Fruit fly (Drosophila melanogaster) whole organism, adult: ENCODE measurements around the gene CG18731.

Source experiments
- CG11617 ChIP-seq: fragments of 200-800 bp; sonication (Bioruptor generic); optimal IDR thresholded peaks from 2 replicates; lab custom pipeline; 2017; ENCODE audit warnings: mild to moderate bottlenecking, missing biosample characterization, missing genetic modification reagents, missing genetic modification characterization
- CG12768 ChIP-seq: fragments of 200-800 bp; sonication (Bioruptor generic); optimal IDR thresholded peaks from 2 replicates; lab custom pipeline; 2017; ENCODE audit warnings: missing biosample characterization, missing genetic modification characterization, mild to moderate bottlenecking, moderate library complexity, missing genetic modification reagents
- CG14711 ChIP-seq: fragments of 200-800 bp; sonication (Bioruptor generic); optimal IDR thresholded peaks from 2 replicates; lab custom pipeline; 2018; ENCODE audit warnings: missing biosample characterization, mild to moderate bottlenecking, missing genetic modification characterization, moderate library complexity
- CG1620 ChIP-seq: fragments of 200-800 bp; sonication (Bioruptor generic); optimal IDR thresholded peaks from 2 replicates; lab custom pipeline; 2016; ENCODE audit warnings: missing biosample characterization, missing genetic modification characterization
- CG33017 ChIP-seq: fragments of 200-800 bp; sonication (Bioruptor generic); optimal IDR thresholded peaks from 2 replicates; lab custom pipeline; 2018; ENCODE audit warnings: missing biosample characterization, mild to moderate bottlenecking, missing genetic modification characterization, moderate library complexity
- CG5204 ChIP-seq: fragments of 200-800 bp; sonication (Bioruptor generic); optimal IDR thresholded peaks from 2 replicates; lab custom pipeline; 2016; ENCODE audit warnings: missing biosample characterization, missing genetic modification characterization
- CG7045 ChIP-seq: fragments of 200-800 bp; sonication (Bioruptor generic); optimal IDR thresholded peaks from 2 replicates; lab custom pipeline; 2017; ENCODE audit warnings: missing biosample characterization, mild to moderate bottlenecking, missing genetic modification characterization
- CG7101 ChIP-seq: fragments of 200-800 bp; sonication (Bioruptor generic); optimal IDR thresholded peaks from 2 replicates; lab custom pipeline; 2018; ENCODE audit warnings: missing biosample characterization, mild to moderate bottlenecking, missing genetic modification characterization, moderate library complexity
- Clk ChIP-seq: fragments of 200-800 bp; sonication (Bioruptor generic); optimal IDR thresholded peaks from 2 replicates; lab custom pipeline; 2017; ENCODE audit warnings: missing biosample characterization, missing genetic modification characterization
- Crg-1 ChIP-seq: fragments of 200-800 bp; sonication (Bioruptor generic); optimal IDR thresholded peaks from 2 replicates; lab custom pipeline; 2016; ENCODE audit warnings: missing biosample characterization, missing genetic modification characterization
- Hr96 ChIP-seq: fragments of 200-800 bp; sonication (Bioruptor generic); optimal IDR thresholded peaks from 2 replicates; lab custom pipeline; 2016; ENCODE audit warnings: missing biosample characterization, missing genetic modification characterization
- Mnt ChIP-seq: fragments of 200-800 bp; sonication (Bioruptor generic); optimal IDR thresholded peaks from 2 replicates; lab custom pipeline; 2016; ENCODE audit warnings: missing biosample characterization, mild to moderate bottlenecking, missing genetic modification characterization
- bab1 ChIP-seq: fragments of 200-800 bp; sonication (Bioruptor generic); optimal IDR thresholded peaks from 3 replicates; lab custom pipeline; 2019; ENCODE audit warnings: missing biosample characterization, mild to moderate bottlenecking, missing genetic modification characterization, moderate library complexity
- cic ChIP-seq: fragments of 200-800 bp; sonication (Bioruptor generic); optimal IDR thresholded peaks from 2 replicates; lab custom pipeline; 2017; ENCODE audit warnings: missing biosample characterization, mild to moderate bottlenecking, missing genetic modification characterization, moderate library complexity
- cnc ChIP-seq, 2 experiments: fragments of >200 bp; optimal IDR thresholded peaks; 2 replicates each; lab custom pipeline; 2017
- kay ChIP-seq: fragments of 200-800 bp; sonication (Bioruptor generic); peaks from one replicate; lab custom pipeline; 2016; ENCODE audit warnings: missing biosample characterization, missing genetic modification characterization, borderline replicate concordance
- ovo ChIP-seq: fragments of 200-800 bp; sonication (Bioruptor generic); optimal IDR thresholded peaks from 2 replicates; lab custom pipeline; 2016; ENCODE audit warnings: missing biosample characterization, missing genetic modification characterization
- pad ChIP-seq: fragments of 200-800 bp; sonication (Bioruptor generic); optimal IDR thresholded peaks from 3 replicates; lab custom pipeline; 2017; ENCODE audit warnings: missing biosample characterization, missing genetic modification characterization, mild to moderate bottlenecking, moderate library complexity, missing genetic modification reagents
- tj ChIP-seq: fragments of 200-800 bp; sonication (Bioruptor generic); optimal IDR thresholded peaks from 3 replicates; lab custom pipeline; 2017; ENCODE audit warnings: missing biosample characterization, mild to moderate bottlenecking, missing genetic modification characterization, moderate library complexity
- toe ChIP-seq: fragments of 200-800 bp; sonication (Bioruptor generic); optimal IDR thresholded peaks from 2 replicates; lab custom pipeline; 2016; ENCODE audit warnings: missing biosample characterization, missing genetic modification characterization

Gene CG18731

dm6 chr3R:29717519-29717918 lies 7.3 kb upstream of the CG18731 start:
- TF ChIP-seq CG33017 (tag; lab: Kevin White, UChicago): peak; percentile 80
- TF ChIP-seq Hr96: peak; percentile 35
- peak; percentile 9 for TF ChIP-seq pad
- TF ChIP-seq CG7045 (GFP tag; lab: Kevin White, UChicago): peak; percentile 49
- TF ChIP-seq bab1 (GFP tag; lab: Kevin White, UChicago): no peak
- peak; percentile 57 for TF ChIP-seq CG12768 (GFP tag; lab: Kevin White, UChicago)
- TF ChIP-seq Mnt: no peak
- no peak for TF ChIP-seq toe (GFP tag; lab: Kevin White, UChicago)
- TF ChIP-seq CG1620 (GFP tag; lab: Kevin White, UChicago): no peak
- peak; percentile 61 for TF ChIP-seq CG14711 (tag; lab: Kevin White, UChicago)
- TF ChIP-seq Clk (GFP tag; lab: Kevin White, UChicago): peak; percentile 38
- TF ChIP-seq CG7101 (tag; lab: Kevin White, UChicago): peak; percentile 63
- peak; percentile 8 for TF ChIP-seq cic (GFP tag; lab: Kevin White, UChicago)

dm6 chr3R:29718363-29718762 lies 6.5 kb upstream of the CG18731 start, which contains the start of gene CG15506:
CG15506 (plus strand) TSS chr3R:29718663.
- TF ChIP-seq ovo (GFP tag; lab: Kevin White, UChicago): no peak
- TF ChIP-seq cic (GFP tag; lab: Kevin White, UChicago): no peak
- TF ChIP-seq Mnt: no peak
- no peak for TF ChIP-seq Clk (GFP tag; lab: Kevin White, UChicago)

dm6 chr3R:29722238-29722637 lies 2.6 kb upstream of the CG18731 start, which contains the start of gene CG34296:
CG34296 (plus strand) TSS chr3R:29722538.
- no peak for TF ChIP-seq CG5204 (GFP tag; lab: Kevin White, UChicago)
- no peak for TF ChIP-seq CG12768 (GFP tag; lab: Kevin White, UChicago)
- no peak for TF ChIP-seq kay (GFP tag; lab: Kevin White, UChicago)
- TF ChIP-seq ovo (GFP tag; lab: Kevin White, UChicago): no peak
- no peak for TF ChIP-seq cic (GFP tag; lab: Kevin White, UChicago)
- no peak for TF ChIP-seq CG14711 (tag; lab: Kevin White, UChicago)
- no peak for TF ChIP-seq pad
- no peak for TF ChIP-seq CG1620 (GFP tag; lab: Kevin White, UChicago)
- TF ChIP-seq CG7045 (GFP tag; lab: Kevin White, UChicago): no peak
- TF ChIP-seq toe (GFP tag; lab: Kevin White, UChicago): no peak
- no peak for TF ChIP-seq CG33017 (tag; lab: Kevin White, UChicago)
- no peak for TF ChIP-seq CG7101 (tag; lab: Kevin White, UChicago)
- no peak for TF ChIP-seq Clk (GFP tag; lab: Kevin White, UChicago)
- TF ChIP-seq CG11617 (GFP tag; lab: Kevin White, UChicago): no peak
- TF ChIP-seq bab1 (GFP tag; lab: Kevin White, UChicago): no peak
- no peak for TF ChIP-seq Crg-1 (GFP tag; lab: Kevin White, UChicago)
- TF ChIP-seq cnc (optimal IDR thresholded peaks at IDR 0.05; lab: Kevin White, UChicago): no peak

dm6 chr3R:29723048-29723656 lies 1.7 kb upstream of the CG18731 start, which contains the start of gene Pcd:
Pcd (plus strand) TSS chr3R:29723163.
- TF ChIP-seq CG12768 (GFP tag; lab: Kevin White, UChicago) (peak; percentile 11), CG11617 (GFP tag; lab: Kevin White, UChicago) (no peak), CG7045 (GFP tag; lab: Kevin White, UChicago) (no peak), CG1620 (GFP tag; lab: Kevin White, UChicago) (no peak), Crg-1 (GFP tag; lab: Kevin White, UChicago) (no peak), toe (GFP tag; lab: Kevin White, UChicago) (no peak), Mnt (peak; percentile 27), tj (GFP tag; lab: Kevin White, UChicago) (peak; percentile 55), bab1 (GFP tag; lab: Kevin White, UChicago) (peak; percentile 27), CG14711 (tag; lab: Kevin White, UChicago) (no peak), kay (GFP tag; lab: Kevin White, UChicago) (no peak), cnc (optimal IDR thresholded peaks at IDR 0.05; lab: Kevin White, UChicago) (no peak), pad (peak; percentile 38), ovo (GFP tag; lab: Kevin White, UChicago) (no peak), CG5204 (GFP tag; lab: Kevin White, UChicago) (no peak), cic (GFP tag; lab: Kevin White, UChicago) (peak; percentile 50)

- TF ChIP-seq toe (GFP tag; lab: Kevin White, UChicago) (peak; percentile 66), bab1 (GFP tag; lab: Kevin White, UChicago) (peak; percentile 42), CG7101 (tag; lab: Kevin White, UChicago) (peak; percentile 18), CG12768 (GFP tag; lab: Kevin White, UChicago) (peak; percentile 77), ovo (GFP tag; lab: Kevin White, UChicago) (peak; percentile 37), Mnt (peak; percentile 22), CG14711 (tag; lab: Kevin White, UChicago) (no peak), Hr96 (peak; percentile 75), CG1620 (GFP tag; lab: Kevin White, UChicago) (peak; percentile 22), kay (GFP tag; lab: Kevin White, UChicago) (no peak), CG11617 (GFP tag; lab: Kevin White, UChicago) (peak; percentile 38), cic (GFP tag; lab: Kevin White, UChicago) (no peak), pad (no peak), Clk (GFP tag; lab: Kevin White, UChicago) (no peak), CG33017 (tag; lab: Kevin White, UChicago) (no peak), CG5204 (GFP tag; lab: Kevin White, UChicago) (no peak), tj (GFP tag; lab: Kevin White, UChicago) (peak; percentile 28), Crg-1 (GFP tag; lab: Kevin White, UChicago) (no peak), cnc (optimal IDR thresholded peaks at IDR 0.05; lab: Kevin White, UChicago) (no peak), CG7045 (GFP tag; lab: Kevin White, UChicago) (no peak)
Measured at dm6 chr3R:29725577-29726240, 882 bp downstream of the CG18731 start, which contains the start of gene Kul. Kul (plus strand) TSS chr3R:29725830.
